Worm (Caenorhabditis elegans) whole organism, L4 larva: Measurements from ENCODE around the gene aldo-2.

Experiments used
- R02D3.7 ChIP-seq: fragments of 150-350 bp; sonication (generic microtip); optimal IDR thresholded peaks from 3 replicates; lab custom pipeline; 2014; ENCODE audit warnings: missing biosample characterization, missing genetic modification characterization
- T26A8.4 ChIP-seq: fragments of 200-800 bp; sonication (Bioruptor generic); IDR thresholded peaks from 2 replicates; pipeline ENCODE4 v1.3.6; 2022; ENCODE audit warnings: missing genetic modification characterization, missing compliant biosample characterization
- Y75B8A.6 ChIP-seq: fragments of 200-800 bp; sonication (Bioruptor generic); IDR thresholded peaks from 2 replicates; pipeline ENCODE4 v1.3.6; 2022; ENCODE audit warnings: missing genetic modification reagents, missing genetic modification characterization, missing compliant biosample characterization
- ZK337.2 ChIP-seq: fragments of 200-800 bp; sonication (Bioruptor generic); IDR thresholded peaks from 2 replicates; pipeline ENCODE4 v1.3.6; 2022; ENCODE audit warnings: missing genetic modification reagents, missing genetic modification characterization, missing compliant biosample characterization
- aha-1 ChIP-seq: fragments of 150-350 bp; peaks from one replicate; lab custom pipeline; 2014; ENCODE audit warnings: missing biosample characterization, missing genetic modification characterization
- ceh-28 ChIP-seq: fragments of 150-350 bp; optimal IDR thresholded peaks from 2 replicates; lab custom pipeline; 2014; ENCODE audit warnings: missing biosample characterization, missing genetic modification reagents, missing genetic modification characterization
- ceh-62 ChIP-seq: sonication (generic microtip); optimal IDR thresholded peaks from 2 replicates; lab custom pipeline; 2017; ENCODE audit warnings: missing biosample characterization, missing genetic modification characterization
- ces-1 ChIP-seq: fragments of 150-350 bp; sonication (generic microtip); optimal IDR thresholded peaks from 4 replicates; lab custom pipeline; 2014; ENCODE audit warnings: missing biosample characterization, missing genetic modification reagents, missing genetic modification characterization
- dmd-8 ChIP-seq: fragments of 200-800 bp; sonication (Bioruptor generic); IDR thresholded peaks from 2 replicates; pipeline ENCODE4 v1.3.6; 2022; ENCODE audit warnings: missing genetic modification characterization, missing compliant biosample characterization
- dpl-1 ChIP-seq: fragments of 150-350 bp; optimal IDR thresholded peaks from 2 replicates; lab custom pipeline; 2014; ENCODE audit warnings: missing biosample characterization, missing genetic modification reagents, missing genetic modification characterization
- fkh-10 ChIP-seq: fragments of 150-350 bp; optimal IDR thresholded peaks from 2 replicates; lab custom pipeline; 2014; ENCODE audit warnings: missing biosample characterization, missing genetic modification reagents, missing genetic modification characterization
- hlh-30 ChIP-seq: sonication (generic microtip); optimal IDR thresholded peaks from 2 replicates; lab custom pipeline; 2017; ENCODE audit warnings: antibody characterized with exemption, mild to moderate bottlenecking, missing genetic modification characterization, missing compliant biosample characterization; ENCODE audit not compliant: insufficient read depth
- lim-7 ChIP-seq: fragments of 200-800 bp; sonication (Bioruptor generic); IDR thresholded peaks from 2 replicates; pipeline ENCODE4 v1.3.6; 2022; ENCODE audit warnings: missing genetic modification characterization, missing compliant biosample characterization
- lin-1 ChIP-seq: fragments of 200-800 bp; sonication (Bioruptor generic); IDR thresholded peaks from 2 replicates; pipeline ENCODE4 v1.3.6; 2022; ENCODE audit warnings: missing genetic modification reagents, missing genetic modification characterization, missing compliant biosample characterization
- lin-13 ChIP-seq: fragments of 150-350 bp; optimal IDR thresholded peaks from 2 replicates; lab custom pipeline; 2014; ENCODE audit warnings: missing biosample characterization, missing genetic modification reagents, missing genetic modification characterization
- lin-39 ChIP-seq: fragments of 150-350 bp; optimal IDR thresholded peaks from 2 replicates; lab custom pipeline; 2014; ENCODE audit warnings: missing biosample characterization, missing genetic modification reagents, missing genetic modification characterization
- lsy-2 ChIP-seq, 2 experiments: fragments of 150-350 bp in 1 of 2; sonication (generic microtip) in 1 of 2; optimal IDR thresholded peaks; 2 replicates each; lab custom pipeline; 2014 to 2017; ENCODE audit warnings: missing biosample characterization in 2 of 2, missing genetic modification characterization in 2 of 2
- mdl-1 ChIP-seq, 2 experiments: fragments of 150-350 bp in 1 of 2; sonication (generic microtip) in 1 of 2; optimal IDR thresholded peaks; 2 replicates each; lab custom pipeline; 2014 to 2017; ENCODE audit warnings: missing biosample characterization in 2 of 2, missing genetic modification characterization in 2 of 2
- mes-2 ChIP-seq: sonication (generic microtip); optimal IDR thresholded peaks from 2 replicates; lab custom pipeline; 2016; ENCODE audit warnings: missing genotype, mild to moderate bottlenecking, missing genetic modification characterization, missing compliant biosample characterization; ENCODE audit not compliant: poor library complexity, severe bottlenecking
- mxl-2 ChIP-seq: fragments of 200-800 bp; sonication (Bioruptor generic); conservative IDR thresholded peaks from 2 replicates; pipeline ENCODE4 v1.3.6; 2022; ENCODE audit warnings: missing genetic modification reagents, missing genetic modification characterization, missing compliant biosample characterization
- nhr-10 ChIP-seq: fragments of 150-350 bp; optimal IDR thresholded peaks from 2 replicates; lab custom pipeline; 2014; ENCODE audit warnings: missing biosample characterization, missing genetic modification characterization
- nhr-11 ChIP-seq: fragments of 150-350 bp; optimal IDR thresholded peaks from 2 replicates; lab custom pipeline; 2014; ENCODE audit warnings: missing biosample characterization, missing genetic modification characterization
- nhr-111 ChIP-seq: fragments of 200-800 bp; sonication (Bioruptor generic); optimal IDR thresholded peaks from 2 replicates; lab custom pipeline; 2018; ENCODE audit warnings: mild to moderate bottlenecking, missing genetic modification characterization, missing compliant biosample characterization
- nhr-42 ChIP-seq: fragments of 200-800 bp; sonication (Bioruptor generic); IDR thresholded peaks from 2 replicates; pipeline ENCODE4 v1.3.6; 2022; ENCODE audit warnings: missing genetic modification characterization, missing compliant biosample characterization
- nhr-48 ChIP-seq: sonication (generic microtip); optimal IDR thresholded peaks from 2 replicates; lab custom pipeline; 2016; ENCODE audit warnings: mild to moderate bottlenecking, missing genetic modification characterization, missing compliant biosample characterization
- nhr-76 ChIP-seq: fragments of 150-350 bp; optimal IDR thresholded peaks from 2 replicates; lab custom pipeline; 2014; ENCODE audit warnings: missing biosample characterization, missing genetic modification characterization
- pha-4 ChIP-seq, 2 experiments: fragments of 150-350 bp in 1 of 2; fragments of 200-800 bp in 1 of 2; sonication (Bioruptor generic) in 1 of 2; IDR thresholded peaks in 1 of 2; optimal IDR thresholded peaks in 1 of 2; 2 replicates each; pipeline versions ENCODE4 v1.3.6 to Lab custom; 2014 to 2022; ENCODE audit warnings: missing genetic modification characterization in 2 of 2, missing genetic modification reagents in 2 of 2, missing biosample characterization in 1 of 2, missing compliant biosample characterization in 1 of 2
- php-3 ChIP-seq: fragments of 200-800 bp; sonication (Bioruptor generic); IDR thresholded peaks from 2 replicates; pipeline ENCODE4 v1.3.6; 2022; ENCODE audit warnings: missing genetic modification reagents, missing genetic modification characterization, missing compliant biosample characterization
- rbr-2 ChIP-seq: sonication (generic microtip); optimal IDR thresholded peaks from 2 replicates; lab custom pipeline; 2016; ENCODE audit warnings: missing genotype, missing genetic modification characterization, missing compliant biosample characterization
- skn-1 ChIP-seq: fragments of 150-350 bp; optimal IDR thresholded peaks from 2 replicates; lab custom pipeline; 2014; ENCODE audit warnings: missing biosample characterization, missing genetic modification characterization
- snpc-4 ChIP-seq: fragments of 150-350 bp; optimal IDR thresholded peaks from 2 replicates; lab custom pipeline; 2014; ENCODE audit warnings: missing biosample characterization, missing genetic modification characterization
- spr-1 ChIP-seq: sonication (generic microtip); optimal IDR thresholded peaks from 2 replicates; lab custom pipeline; 2016; ENCODE audit warnings: mild to moderate bottlenecking, missing genetic modification characterization, missing compliant biosample characterization
- tra-1 ChIP-seq: fragments of 200-800 bp; sonication (Bioruptor generic); IDR thresholded peaks from 2 replicates; pipeline ENCODE4 v1.3.6; 2022; ENCODE audit warnings: missing genetic modification reagents, missing genetic modification characterization, missing compliant biosample characterization
- unc-62 ChIP-seq, 3 experiments: fragments of 150-350 bp in 1 of 3; sonication (generic microtip); optimal IDR thresholded peaks in 2 of 3; peaks in 1 of 3; 1 replicate in 1 of 3; 2 replicates in 2 of 3; lab custom pipeline; 2014 to 2017; ENCODE audit warnings: missing biosample characterization in 3 of 3, missing genetic modification characterization in 3 of 3, missing genetic modification reagents in 3 of 3, missing genotype in 1 of 3
- vab-7 ChIP-seq: fragments of 200-800 bp; sonication (Bioruptor generic); IDR thresholded peaks from 2 replicates; pipeline ENCODE4 v1.3.6; 2022; ENCODE audit warnings: missing genetic modification reagents, missing genetic modification characterization, missing compliant biosample characterization
- zag-1 ChIP-seq: fragments of 150-350 bp; optimal IDR thresholded peaks from 2 replicates; lab custom pipeline; 2014; ENCODE audit warnings: missing biosample characterization, missing genetic modification characterization
- zfp-2 ChIP-seq: sonication (generic microtip); optimal IDR thresholded peaks from 2 replicates; lab custom pipeline; 2016; ENCODE audit warnings: mild to moderate bottlenecking, missing genetic modification characterization, missing compliant biosample characterization
- zip-11 ChIP-seq: fragments of 200-800 bp; sonication (Bioruptor generic); IDR thresholded peaks from 2 replicates; pipeline ENCODE4 v1.3.6; 2022; ENCODE audit warnings: missing genetic modification characterization, missing compliant biosample characterization
- ztf-11 ChIP-seq: fragments of 150-350 bp; optimal IDR thresholded peaks from 2 replicates; lab custom pipeline; 2014; ENCODE audit warnings: missing biosample characterization, missing genetic modification characterization
- ztf-7 ChIP-seq: fragments of 150-350 bp; optimal IDR thresholded peaks from 2 replicates; lab custom pipeline; 2014; ENCODE audit warnings: missing biosample characterization, missing genetic modification characterization

The aldo-2 gene

DNA sequence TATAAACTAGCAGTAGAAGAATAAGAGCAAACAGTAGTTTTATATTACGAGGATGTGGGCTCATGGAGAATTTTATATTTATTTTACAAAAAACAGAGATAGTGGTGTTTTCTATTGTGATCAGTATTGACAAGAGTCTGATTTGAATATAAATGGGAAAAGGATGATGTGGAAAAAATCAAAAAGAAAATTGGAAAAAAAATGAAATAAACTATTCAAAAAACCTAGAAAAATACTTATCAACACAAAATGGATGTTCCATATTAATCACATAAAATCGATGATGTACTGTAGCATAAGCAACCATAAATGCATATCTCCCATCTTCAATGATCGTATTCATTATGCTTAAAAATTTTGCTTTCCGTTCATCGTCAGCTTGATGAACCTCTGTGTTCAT, 10.5 kb upstream of the aldo-2 start, which contains the start of gene C28H8.7:
Gene C28H8.7, minus strand, starts transcription at position 101 of the 400 bp plus-strand sequence.
- TF ChIP-seq zag-1 (tag; lab: Kevin White, UChicago) = no peak
- TF ChIP-seq mes-2 (tag; lab: Kevin White, UChicago) = no peak
- no peak for TF ChIP-seq nhr-10 (tag; lab: Kevin White, UChicago)
- TF ChIP-seq lin-39 (tag; lab: Kevin White, UChicago) = no peak
- no peak for TF ChIP-seq lin-1 (GFP tag; lab: Robert Waterston, UW)
- TF ChIP-seq zfp-2 (tag; lab: Kevin White, UChicago) = no peak
- no peak for TF ChIP-seq vab-7 (GFP tag; lab: Robert Waterston, UW)
- TF ChIP-seq R02D3.7 (tag; lab: Kevin White, UChicago) = no peak
- TF ChIP-seq aha-1 = no peak

DNA sequence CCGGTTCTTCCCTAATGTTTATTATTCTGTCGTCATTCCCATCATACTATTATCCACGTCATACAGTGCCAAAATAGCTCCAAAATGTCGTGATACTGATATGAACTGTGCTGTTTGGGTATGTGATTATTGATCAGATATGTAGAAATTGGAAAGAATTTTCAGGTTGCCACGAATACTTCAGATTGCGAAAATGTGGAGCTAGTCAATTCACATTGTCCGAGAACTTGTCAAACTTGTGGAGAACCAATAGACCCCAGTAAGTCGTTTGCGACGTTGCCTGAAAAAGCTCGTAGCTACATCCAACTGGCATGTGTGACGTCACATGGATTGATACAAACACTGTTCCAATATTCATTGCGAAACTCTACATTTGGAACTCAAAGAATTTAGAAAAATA, 8.0 kb upstream of the aldo-2 start:
- TF ChIP-seq php-3 (GFP tag; lab: Robert Waterston, UW) (no peak), zag-1 (tag; lab: Kevin White, UChicago) (no peak), lsy-2 (tag; optimal IDR thresholded peaks at IDR 0.05; lab: Kevin White, UChicago) (no peak), nhr-42 (no peak), dmd-8 (GFP tag; lab: Robert Waterston, UW) (no peak), nhr-111 (GFP tag; lab: Kevin White, UChicago) (no peak), aha-1 (peak; percentile 44), lin-13 (GFP tag; lab: Kevin White, UChicago) (no peak), unc-62 (GFP tag; optimal IDR thresholded peaks at IDR 0.05 in 1 of 2; lab: Kevin White, UChicago) (peak in 1 of 2 experiments; percentile 95), unc-62 (tag; optimal IDR thresholded peaks at IDR 0.05; lab: Kevin White, UChicago) (no peak), mdl-1 (tag; optimal IDR thresholded peaks at IDR 0.05; lab: Kevin White, UChicago) (no peak), tra-1 (GFP tag; lab: Robert Waterston, UW) (no peak), ZK337.2 (no peak), pha-4 (GFP tag; IDR thresholded peaks at IDR 0.05; lab: Robert Waterston, UW) (no peak), pha-4 (tag; optimal IDR thresholded peaks at IDR 0.05; lab: Kevin White, UChicago) (no peak), nhr-11 (tag; lab: Kevin White, UChicago) (no peak)

DNA sequence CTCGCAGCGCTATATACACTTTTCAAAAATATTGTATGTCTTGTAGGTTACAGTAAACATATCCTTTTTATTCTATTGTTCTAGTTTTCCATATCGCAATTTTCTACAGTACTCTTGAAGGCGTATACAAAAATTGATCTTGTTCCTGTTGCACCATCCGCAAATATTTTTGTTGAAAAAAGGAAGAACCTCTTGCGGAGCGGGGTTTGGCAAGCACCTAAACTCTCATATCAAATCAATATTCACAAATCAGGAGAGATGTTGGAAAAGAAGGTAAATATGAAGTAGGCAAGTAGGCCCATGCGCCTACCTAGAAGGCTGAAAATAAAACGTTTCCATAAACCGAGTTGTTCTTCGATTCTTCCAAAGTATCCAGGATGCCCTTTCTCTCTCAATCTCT, 7.6 kb upstream of the aldo-2 start, which contains the start of gene C28H8.5:
Gene C28H8.5, plus strand, starts transcription at position 301 of the 400 bp plus-strand sequence.
- TF ChIP-seq skn-1 (tag; lab: Kevin White, UChicago) = no peak
- TF ChIP-seq ztf-7 (tag; lab: Kevin White, UChicago) = no peak
- no peak for TF ChIP-seq ztf-11 (tag; lab: Kevin White, UChicago)

DNA sequence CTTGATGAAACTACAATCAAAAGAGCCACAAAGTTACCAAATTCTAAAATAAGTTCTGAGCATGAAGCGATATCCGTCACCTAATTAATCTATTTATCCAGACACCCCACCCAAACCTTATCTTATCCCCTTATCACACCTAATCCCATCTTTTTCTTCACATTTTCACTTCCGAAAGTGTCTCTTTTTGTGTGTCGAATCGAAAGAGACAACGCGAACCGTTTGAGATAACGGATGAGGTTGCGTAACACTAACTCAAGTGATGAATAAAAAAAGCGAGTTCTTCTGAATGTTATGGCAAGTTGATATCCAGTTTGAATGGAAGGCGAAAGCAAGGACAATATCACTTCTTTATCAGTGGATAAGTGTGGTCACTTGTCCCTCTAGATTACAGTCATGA, 7.1 kb upstream of the aldo-2 start:
- TF ChIP-seq lim-7 (GFP tag; lab: Robert Waterston, UW) = no peak
- no peak for TF ChIP-seq nhr-111 (GFP tag; lab: Kevin White, UChicago)
- no peak for TF ChIP-seq hlh-30 (tag; lab: Kevin White, UChicago)
- TF ChIP-seq lin-39 (tag; lab: Kevin White, UChicago) = no peak
- TF ChIP-seq, all 104 proteins: peak for 0

DNA sequence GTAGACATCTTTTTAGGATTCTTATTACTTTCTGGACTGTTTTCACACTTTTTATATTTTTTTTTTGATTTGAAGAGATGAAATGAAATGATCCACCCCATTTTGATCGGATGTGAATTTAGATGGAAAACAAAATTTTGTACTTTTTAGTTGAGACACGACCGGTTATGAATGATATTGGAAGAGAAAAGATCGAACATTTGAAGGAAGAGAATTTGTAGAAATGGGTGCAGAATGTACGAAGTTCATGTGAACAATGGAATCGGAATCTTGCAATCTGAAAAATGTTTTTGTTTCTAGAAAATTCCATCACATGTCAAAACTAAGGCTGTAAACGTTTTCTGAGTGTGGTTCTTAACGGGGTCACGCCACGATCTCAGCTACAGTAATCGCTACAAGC, 6.4 kb upstream of the aldo-2 start, which contains the start of gene F01F1.14:
Gene F01F1.14, minus strand, starts transcription at position 101 of the 400 bp plus-strand sequence.
- TF ChIP-seq rbr-2 (tag; lab: Kevin White, UChicago) = no peak
- no peak for TF ChIP-seq dpl-1 (GFP tag; lab: Kevin White, UChicago)
- no peak for TF ChIP-seq mxl-2 (GFP tag; lab: Robert Waterston, UW)
- TF ChIP-seq ces-1 = no peak
- no peak for TF ChIP-seq ceh-28 (tag; lab: Kevin White, UChicago)
- no peak for TF ChIP-seq spr-1 (tag; lab: Kevin White, UChicago)
- TF ChIP-seq Y75B8A.6 (GFP tag; lab: Robert Waterston, UW) = no peak
- no peak for TF ChIP-seq snpc-4
- no peak for TF ChIP-seq T26A8.4
- TF ChIP-seq fkh-10 (GFP tag; lab: Kevin White, UChicago) = no peak
- no peak for TF ChIP-seq ceh-62
- no peak for TF ChIP-seq zip-11 (GFP tag; lab: Robert Waterston, UW)
- no peak for TF ChIP-seq ztf-7 (tag; lab: Kevin White, UChicago)
- TF ChIP-seq nhr-76 = no peak
- no peak for TF ChIP-seq lsy-2 (tag; optimal IDR thresholded peaks at IDR 0.05; lab: Kevin White, UChicago)
- TF ChIP-seq nhr-48 = no peak
